Fruit fly (Drosophila melanogaster) whole organism, adult: Measurements from ENCODE around the gene CG15914.

Source experiments
- CG11617 ChIP-seq: fragments of 200-800 bp; sonication (Bioruptor generic); optimal IDR thresholded peaks from 2 replicates; lab custom pipeline; 2017; ENCODE audit warnings: mild to moderate bottlenecking, missing biosample characterization, missing genetic modification reagents, missing genetic modification characterization
- CG12768 ChIP-seq: fragments of 200-800 bp; sonication (Bioruptor generic); optimal IDR thresholded peaks from 2 replicates; lab custom pipeline; 2017; ENCODE audit warnings: missing biosample characterization, missing genetic modification characterization, mild to moderate bottlenecking, moderate library complexity, missing genetic modification reagents
- CG14711 ChIP-seq: fragments of 200-800 bp; sonication (Bioruptor generic); optimal IDR thresholded peaks from 2 replicates; lab custom pipeline; 2018; ENCODE audit warnings: missing biosample characterization, mild to moderate bottlenecking, missing genetic modification characterization, moderate library complexity
- CG1620 ChIP-seq: fragments of 200-800 bp; sonication (Bioruptor generic); optimal IDR thresholded peaks from 2 replicates; lab custom pipeline; 2016; ENCODE audit warnings: missing biosample characterization, missing genetic modification characterization
- CG33017 ChIP-seq: fragments of 200-800 bp; sonication (Bioruptor generic); optimal IDR thresholded peaks from 2 replicates; lab custom pipeline; 2018; ENCODE audit warnings: missing biosample characterization, mild to moderate bottlenecking, missing genetic modification characterization, moderate library complexity
- CG5204 ChIP-seq: fragments of 200-800 bp; sonication (Bioruptor generic); optimal IDR thresholded peaks from 2 replicates; lab custom pipeline; 2016; ENCODE audit warnings: missing biosample characterization, missing genetic modification characterization
- CG7045 ChIP-seq: fragments of 200-800 bp; sonication (Bioruptor generic); optimal IDR thresholded peaks from 2 replicates; lab custom pipeline; 2017; ENCODE audit warnings: missing biosample characterization, mild to moderate bottlenecking, missing genetic modification characterization
- CG7101 ChIP-seq: fragments of 200-800 bp; sonication (Bioruptor generic); optimal IDR thresholded peaks from 2 replicates; lab custom pipeline; 2018; ENCODE audit warnings: missing biosample characterization, mild to moderate bottlenecking, missing genetic modification characterization, moderate library complexity
- Clk ChIP-seq: fragments of 200-800 bp; sonication (Bioruptor generic); optimal IDR thresholded peaks from 2 replicates; lab custom pipeline; 2017; ENCODE audit warnings: missing biosample characterization, missing genetic modification characterization
- Crg-1 ChIP-seq: fragments of 200-800 bp; sonication (Bioruptor generic); optimal IDR thresholded peaks from 2 replicates; lab custom pipeline; 2016; ENCODE audit warnings: missing biosample characterization, missing genetic modification characterization
- Hr96 ChIP-seq: fragments of 200-800 bp; sonication (Bioruptor generic); optimal IDR thresholded peaks from 2 replicates; lab custom pipeline; 2016; ENCODE audit warnings: missing biosample characterization, missing genetic modification characterization
- Mnt ChIP-seq: fragments of 200-800 bp; sonication (Bioruptor generic); optimal IDR thresholded peaks from 2 replicates; lab custom pipeline; 2016; ENCODE audit warnings: missing biosample characterization, mild to moderate bottlenecking, missing genetic modification characterization
- bab1 ChIP-seq: fragments of 200-800 bp; sonication (Bioruptor generic); optimal IDR thresholded peaks from 3 replicates; lab custom pipeline; 2019; ENCODE audit warnings: missing biosample characterization, mild to moderate bottlenecking, missing genetic modification characterization, moderate library complexity
- cic ChIP-seq: fragments of 200-800 bp; sonication (Bioruptor generic); optimal IDR thresholded peaks from 2 replicates; lab custom pipeline; 2017; ENCODE audit warnings: missing biosample characterization, mild to moderate bottlenecking, missing genetic modification characterization, moderate library complexity
- cnc ChIP-seq, 2 experiments: fragments of >200 bp; optimal IDR thresholded peaks; 2 replicates each; lab custom pipeline; 2017
- kay ChIP-seq: fragments of 200-800 bp; sonication (Bioruptor generic); peaks from one replicate; lab custom pipeline; 2016; ENCODE audit warnings: missing biosample characterization, missing genetic modification characterization, borderline replicate concordance
- ovo ChIP-seq: fragments of 200-800 bp; sonication (Bioruptor generic); optimal IDR thresholded peaks from 2 replicates; lab custom pipeline; 2016; ENCODE audit warnings: missing biosample characterization, missing genetic modification characterization
- pad ChIP-seq: fragments of 200-800 bp; sonication (Bioruptor generic); optimal IDR thresholded peaks from 3 replicates; lab custom pipeline; 2017; ENCODE audit warnings: missing biosample characterization, missing genetic modification characterization, mild to moderate bottlenecking, moderate library complexity, missing genetic modification reagents
- tj ChIP-seq: fragments of 200-800 bp; sonication (Bioruptor generic); optimal IDR thresholded peaks from 3 replicates; lab custom pipeline; 2017; ENCODE audit warnings: missing biosample characterization, mild to moderate bottlenecking, missing genetic modification characterization, moderate library complexity
- toe ChIP-seq: fragments of 200-800 bp; sonication (Bioruptor generic); optimal IDR thresholded peaks from 2 replicates; lab custom pipeline; 2016; ENCODE audit warnings: missing biosample characterization, missing genetic modification characterization

The CG15914 gene

DNA sequence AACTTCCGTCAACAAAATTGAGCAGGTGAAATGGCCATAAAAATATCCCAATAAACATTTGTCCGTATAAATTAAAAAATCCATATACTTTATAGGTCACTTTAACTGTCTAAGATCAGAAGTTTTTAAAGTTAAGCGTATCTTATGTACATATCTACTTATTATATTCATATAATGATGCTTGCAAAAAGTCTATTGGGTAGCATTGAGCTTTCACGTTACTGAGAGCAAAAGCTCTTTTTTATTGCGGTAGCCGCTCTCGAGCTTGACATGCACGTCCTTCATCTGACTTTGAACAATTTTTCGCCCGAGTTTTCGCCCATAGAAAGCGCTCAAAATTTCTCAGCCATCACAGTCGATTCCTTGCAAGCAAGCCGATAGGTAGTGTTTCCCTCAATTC is 14.6 kb downstream of the CG15914 start, which contains the start of gene Gapdh2:
TSS of gene Gapdh2 (plus strand) at position 283 of the 400 bp plus-strand sequence.
- TF ChIP-seq CG7101 (tag; lab: Kevin White, UChicago) (peak; percentile 100), cic (peak; percentile 98), tj (GFP tag; lab: Kevin White, UChicago) (peak; percentile 99), bab1 (GFP tag; lab: Kevin White, UChicago) (peak; percentile 100), CG11617 (GFP tag; lab: Kevin White, UChicago) (peak; percentile 100), pad (GFP tag; lab: Kevin White, UChicago) (peak; percentile 98), CG33017 (peak; percentile 100), ovo (GFP tag; lab: Kevin White, UChicago) (peak; percentile 100), toe (GFP tag; lab: Kevin White, UChicago) (peak; percentile 98), Crg-1 (GFP tag; lab: Kevin White, UChicago) (peak; percentile 100), CG7045 (GFP tag; lab: Kevin White, UChicago) (peak; percentile 100), CG12768 (GFP tag; lab: Kevin White, UChicago) (peak; percentile 100), CG5204 (GFP tag; lab: Kevin White, UChicago) (peak; percentile 99), CG1620 (GFP tag; lab: Kevin White, UChicago) (peak; percentile 100), cnc (optimal IDR thresholded peaks at IDR 0.05; lab: Kevin White, UChicago) (no peak), Hr96 (GFP tag; lab: Kevin White, UChicago) (peak; percentile 100), CG14711 (tag; lab: Kevin White, UChicago) (peak; percentile 100), kay (GFP tag; lab: Kevin White, UChicago) (peak; percentile 99), Clk (GFP tag; lab: Kevin White, UChicago) (peak; percentile 98), Mnt (GFP tag; lab: Kevin White, UChicago) (peak; percentile 100)

- TF ChIP-seq Hr96 (GFP tag; lab: Kevin White, UChicago) (no peak), kay (GFP tag; lab: Kevin White, UChicago) (no peak), bab1 (GFP tag; lab: Kevin White, UChicago) (no peak), tj (GFP tag; lab: Kevin White, UChicago) (no peak), CG7045 (GFP tag; lab: Kevin White, UChicago) (no peak), CG12768 (GFP tag; lab: Kevin White, UChicago) (no peak), cic (no peak), ovo (GFP tag; lab: Kevin White, UChicago) (no peak), CG14711 (tag; lab: Kevin White, UChicago) (no peak), Crg-1 (GFP tag; lab: Kevin White, UChicago) (no peak), Clk (GFP tag; lab: Kevin White, UChicago) (no peak), toe (GFP tag; lab: Kevin White, UChicago) (no peak), CG11617 (GFP tag; lab: Kevin White, UChicago) (no peak), CG5204 (GFP tag; lab: Kevin White, UChicago) (no peak), CG33017 (no peak), pad (GFP tag; lab: Kevin White, UChicago) (no peak), cnc (optimal IDR thresholded peaks at IDR 0.05; lab: Kevin White, UChicago) (no peak)
Measured at dm6 chrX:15868781-15869180, 15.6 kb downstream of the CG15914 start.

dm6 chrX:15869843-15870242 is 16.6 kb downstream of the CG15914 start, which contains the start of gene CG16952:
Gene CG16952, plus strand, starts transcription at chrX:15870183.
- TF ChIP-seq cic (no peak), Hr96 (GFP tag; lab: Kevin White, UChicago) (no peak), bab1 (GFP tag; lab: Kevin White, UChicago) (no peak), CG1620 (GFP tag; lab: Kevin White, UChicago) (peak; percentile 21), cnc (optimal IDR thresholded peaks at IDR 0.05; lab: Kevin White, UChicago) (no peak), CG11617 (GFP tag; lab: Kevin White, UChicago) (peak; percentile 13), pad (GFP tag; lab: Kevin White, UChicago) (peak; percentile 6), CG33017 (no peak), Clk (GFP tag; lab: Kevin White, UChicago) (no peak), CG14711 (tag; lab: Kevin White, UChicago) (no peak), CG7101 (tag; lab: Kevin White, UChicago) (peak; percentile 36), Mnt (GFP tag; lab: Kevin White, UChicago) (peak; percentile 40), kay (GFP tag; lab: Kevin White, UChicago) (no peak), CG7045 (GFP tag; lab: Kevin White, UChicago) (no peak), CG5204 (GFP tag; lab: Kevin White, UChicago) (no peak), tj (GFP tag; lab: Kevin White, UChicago) (no peak), CG12768 (GFP tag; lab: Kevin White, UChicago) (no peak)

- TF ChIP-seq CG11617 (GFP tag; lab: Kevin White, UChicago) (peak; percentile 8), Clk (GFP tag; lab: Kevin White, UChicago) (no peak), kay (GFP tag; lab: Kevin White, UChicago) (peak; percentile 65), CG12768 (GFP tag; lab: Kevin White, UChicago) (peak; percentile 42), CG7045 (GFP tag; lab: Kevin White, UChicago) (no peak), CG14711 (tag; lab: Kevin White, UChicago) (peak; percentile 65), bab1 (GFP tag; lab: Kevin White, UChicago) (no peak), Crg-1 (GFP tag; lab: Kevin White, UChicago) (peak; percentile 90), Mnt (GFP tag; lab: Kevin White, UChicago) (peak; percentile 37), CG33017 (peak; percentile 17), toe (GFP tag; lab: Kevin White, UChicago) (no peak), ovo (GFP tag; lab: Kevin White, UChicago) (peak; percentile 88), Hr96 (GFP tag; lab: Kevin White, UChicago) (no peak), CG1620 (GFP tag; lab: Kevin White, UChicago) (peak; percentile 62), pad (GFP tag; lab: Kevin White, UChicago) (peak; percentile 57), cnc (optimal IDR thresholded peaks at IDR 0.05; lab: Kevin White, UChicago) (no peak), cic (peak; percentile 13), tj (GFP tag; lab: Kevin White, UChicago) (peak; percentile 22), CG7101 (tag; lab: Kevin White, UChicago) (peak; percentile 80), CG5204 (GFP tag; lab: Kevin White, UChicago) (no peak)
Measured at dm6 chrX:15870777-15871757, 17.8 kb downstream of the CG15914 start.
